Worm (Caenorhabditis elegans) whole organism, L3 larva: ENCODE data around the gene rsp-2.

Source experiments
- R02D3.7 ChIP-seq: fragments of 150-350 bp; optimal IDR thresholded peaks from 2 replicates; lab custom pipeline; 2014; ENCODE audit warnings: missing biosample characterization, missing genetic modification characterization
- ZK546.5 ChIP-seq: sonication (generic microtip); optimal IDR thresholded peaks from 2 replicates; lab custom pipeline; 2017; ENCODE audit warnings: missing biosample characterization, missing genetic modification characterization
- ceh-28 ChIP-seq: fragments of 150-350 bp; optimal IDR thresholded peaks from 2 replicates; lab custom pipeline; 2014; ENCODE audit warnings: missing biosample characterization, missing genetic modification reagents, missing genetic modification characterization
- ceh-9 ChIP-seq: sonication (generic microtip); optimal IDR thresholded peaks from 2 replicates; lab custom pipeline; 2018; ENCODE audit warnings: missing biosample characterization, missing genetic modification characterization
- daf-12 ChIP-seq: fragments of 150-350 bp; optimal IDR thresholded peaks from 2 replicates; lab custom pipeline; 2014; ENCODE audit warnings: missing biosample characterization, missing genetic modification reagents, missing genetic modification characterization
- egl-27 ChIP-seq: sonication (generic microtip); optimal IDR thresholded peaks from 4 replicates; lab custom pipeline; 2017; ENCODE audit warnings: missing biosample characterization, missing genetic modification reagents, missing genetic modification characterization
- egl-5 ChIP-seq: fragments of 150-350 bp; optimal IDR thresholded peaks from 2 replicates; lab custom pipeline; 2017; ENCODE audit warnings: missing biosample characterization, missing genetic modification reagents, missing genetic modification characterization, inconsistent platforms
- elt-1 ChIP-seq: fragments of 150-350 bp; optimal IDR thresholded peaks from 2 replicates; lab custom pipeline; 2014; ENCODE audit warnings: missing biosample characterization, missing genetic modification characterization
- elt-3 ChIP-seq, 3 experiments: fragments of 150-350 bp in 1 of 3; sonication (generic microtip) in 2 of 3; optimal IDR thresholded peaks; 2 replicates in 2 of 3; 4 replicates in 1 of 3; lab custom pipeline; 2014 to 2017; ENCODE audit warnings: missing biosample characterization in 3 of 3, missing genetic modification characterization in 3 of 3
- fkh-2 ChIP-seq: fragments of 150-350 bp; optimal IDR thresholded peaks from 2 replicates; lab custom pipeline; 2014; ENCODE audit warnings: missing biosample characterization, missing genetic modification reagents, missing genetic modification characterization
- fos-1 ChIP-seq: fragments of 150-350 bp; optimal IDR thresholded peaks from 2 replicates; lab custom pipeline; 2014; ENCODE audit warnings: missing biosample characterization, missing genetic modification characterization
- hmg-11 ChIP-seq: sonication (generic microtip); optimal IDR thresholded peaks from 2 replicates; lab custom pipeline; 2016; ENCODE audit warnings: missing genetic modification characterization, missing compliant biosample characterization
- jun-1 ChIP-seq: fragments of 150-350 bp; optimal IDR thresholded peaks from 2 replicates; lab custom pipeline; 2014; ENCODE audit warnings: missing biosample characterization, missing genetic modification reagents, missing genetic modification characterization
- lin-39 ChIP-seq: fragments of 150-350 bp; optimal IDR thresholded peaks from 2 replicates; lab custom pipeline; 2018; ENCODE audit warnings: missing biosample characterization, missing genetic modification reagents, missing genetic modification characterization
- lsy-12 ChIP-seq: sonication (generic microtip); optimal IDR thresholded peaks from 2 replicates; lab custom pipeline; 2016; ENCODE audit warnings: mild to moderate bottlenecking, missing genetic modification characterization, missing compliant biosample characterization
- mdl-1 ChIP-seq: fragments of 150-350 bp; optimal IDR thresholded peaks from 2 replicates; lab custom pipeline; 2014; ENCODE audit warnings: missing biosample characterization, missing genetic modification characterization
- mml-1 ChIP-seq: fragments of 150-350 bp; sonication (generic microtip); optimal IDR thresholded peaks from 3 replicates; lab custom pipeline; 2014; ENCODE audit warnings: missing biosample characterization, missing genetic modification characterization
- nfya-1 ChIP-seq: sonication (generic microtip); optimal IDR thresholded peaks from 2 replicates; lab custom pipeline; 2017; ENCODE audit warnings: missing genetic modification characterization, mild to moderate bottlenecking, missing compliant biosample characterization, antibody characterized with exemption, moderate library complexity; ENCODE audit not compliant: insufficient read depth
- nhr-11 ChIP-seq: fragments of 150-350 bp; optimal IDR thresholded peaks from 2 replicates; lab custom pipeline; 2014; ENCODE audit warnings: missing biosample characterization, missing genetic modification characterization
- nhr-12 ChIP-seq: fragments of 150-350 bp; optimal IDR thresholded peaks from 2 replicates; lab custom pipeline; 2014; ENCODE audit warnings: missing biosample characterization, missing genetic modification characterization
- nhr-23 ChIP-seq: fragments of 150-350 bp; optimal IDR thresholded peaks from 2 replicates; lab custom pipeline; 2014; ENCODE audit warnings: missing biosample characterization, missing genetic modification reagents, missing genetic modification characterization
- nhr-25 ChIP-seq: sonication (generic microtip); optimal IDR thresholded peaks from 2 replicates; lab custom pipeline; 2017; ENCODE audit warnings: missing biosample characterization, missing genetic modification characterization
- nhr-28 ChIP-seq: fragments of 150-350 bp; optimal IDR thresholded peaks from 2 replicates; lab custom pipeline; 2014; ENCODE audit warnings: missing biosample characterization, missing genetic modification characterization
- nhr-43 ChIP-seq: sonication (generic microtip); optimal IDR thresholded peaks from 2 replicates; lab custom pipeline; 2016; ENCODE audit warnings: mild to moderate bottlenecking, missing genetic modification characterization, missing compliant biosample characterization; ENCODE audit not compliant: poor library complexity, severe bottlenecking
- nhr-76 ChIP-seq: fragments of 150-350 bp; sonication (generic microtip); optimal IDR thresholded peaks from 5 replicates; lab custom pipeline; 2014; ENCODE audit warnings: missing biosample characterization, missing genetic modification characterization
- nhr-77 ChIP-seq: fragments of 150-350 bp; optimal IDR thresholded peaks from 2 replicates; lab custom pipeline; 2014; ENCODE audit warnings: missing biosample characterization, missing genetic modification characterization
- pha-4 ChIP-seq: fragments of 150-350 bp; optimal IDR thresholded peaks from 2 replicates; lab custom pipeline; 2014; ENCODE audit warnings: missing biosample characterization, missing genetic modification reagents, missing genetic modification characterization
- pqm-1 ChIP-seq: fragments of 150-350 bp; optimal IDR thresholded peaks from 2 replicates; lab custom pipeline; 2017; ENCODE audit warnings: missing biosample characterization, missing genetic modification characterization, inconsistent platforms
- skn-1 ChIP-seq: fragments of 150-350 bp; optimal IDR thresholded peaks from 2 replicates; lab custom pipeline; 2014; ENCODE audit warnings: missing biosample characterization, missing genetic modification characterization
- snpc-4 ChIP-seq: fragments of 150-350 bp; optimal IDR thresholded peaks from 2 replicates; lab custom pipeline; 2014; ENCODE audit warnings: missing biosample characterization, missing genetic modification characterization
- tbx-2 ChIP-seq: sonication (generic microtip); optimal IDR thresholded peaks from 2 replicates; lab custom pipeline; 2016; ENCODE audit warnings: mild to moderate bottlenecking, missing genetic modification characterization, missing compliant biosample characterization
- unc-39 ChIP-seq: sonication (generic microtip); optimal IDR thresholded peaks from 4 replicates; lab custom pipeline; 2017; ENCODE audit warnings: missing biosample characterization, missing genetic modification characterization
- zag-1 ChIP-seq: fragments of 150-350 bp; optimal IDR thresholded peaks from 2 replicates; lab custom pipeline; 2014; ENCODE audit warnings: missing biosample characterization, missing genetic modification characterization
- ztf-4 ChIP-seq: fragments of 150-350 bp; optimal IDR thresholded peaks from 2 replicates; lab custom pipeline; 2014; ENCODE audit warnings: missing biosample characterization, missing genetic modification characterization

rsp-2 gene

DNA sequence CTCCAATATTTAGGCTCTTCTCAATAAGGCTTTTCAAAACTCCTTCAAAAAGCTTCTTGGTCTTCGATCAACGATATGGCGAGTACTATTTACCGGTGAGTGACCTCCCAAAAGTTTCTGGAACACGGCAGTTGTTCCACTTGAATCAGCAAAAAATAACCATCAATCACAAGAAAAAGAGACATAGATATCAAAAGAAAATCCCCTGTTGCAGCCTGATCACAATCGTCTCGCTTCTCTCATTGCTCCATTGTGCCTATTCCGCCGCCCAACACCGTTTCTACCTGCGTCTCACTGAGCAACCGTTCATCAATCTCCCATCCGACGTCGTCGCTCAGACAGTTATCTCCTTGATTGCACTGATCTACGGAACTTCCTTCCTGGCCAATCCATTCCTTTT lies 44.0 kb upstream of the rsp-2 start, which contains the start of gene emc-5:
Gene emc-5 (plus strand): TSS at position 14 of the 400 bp plus-strand sequence.
- TF ChIP-seq nfya-1 (tag; lab: Kevin White, UChicago) (peak; percentile 21), fkh-2 (tag; lab: Kevin White, UChicago) (no peak), lin-39 (tag; lab: Kevin White, UChicago) (peak; percentile 69)

DNA sequence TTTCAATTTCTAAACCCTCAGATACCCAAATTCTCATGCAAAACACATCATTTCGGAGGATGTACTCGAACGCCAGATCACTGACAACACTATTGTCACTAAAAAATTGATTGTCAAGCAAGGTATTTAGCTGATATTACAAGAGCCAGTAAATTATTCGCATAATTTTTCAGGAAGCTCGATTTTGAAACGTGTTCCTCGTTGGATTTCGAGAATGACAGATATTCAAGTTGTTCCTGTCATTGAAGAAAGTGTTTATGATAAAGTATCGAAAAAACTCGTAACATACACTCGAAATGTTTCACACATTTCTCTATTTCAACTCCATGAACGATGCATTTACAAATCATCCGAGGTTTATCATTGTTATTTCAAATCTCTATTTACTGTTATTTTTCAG lies 43.1 kb upstream of the rsp-2 start:
- TF ChIP-seq nhr-11 (tag; lab: Kevin White, UChicago) (no peak), daf-12 (no peak), nhr-28 (tag; lab: Kevin White, UChicago) (no peak), nfya-1 (tag; lab: Kevin White, UChicago) (no peak), R02D3.7 (tag; lab: Kevin White, UChicago) (no peak), elt-3 (tag; optimal IDR thresholded peaks at IDR 0.05; lab: Kevin White, UChicago) (no peak), hmg-11 (no peak), ZK546.5 (tag; lab: Kevin White, UChicago) (no peak), fkh-2 (tag; lab: Kevin White, UChicago) (no peak), fos-1 (tag; lab: Kevin White, UChicago) (no peak), nhr-25 (tag; lab: Kevin White, UChicago) (no peak), snpc-4 (tag; lab: Kevin White, UChicago) (no peak), zag-1 (no peak), unc-39 (tag; lab: Kevin White, UChicago) (no peak), skn-1 (tag; lab: Kevin White, UChicago) (no peak), mdl-1 (tag; lab: Kevin White, UChicago) (no peak), mml-1 (tag; lab: Kevin White, UChicago) (no peak), nhr-12 (tag; lab: Kevin White, UChicago) (no peak)

DNA sequence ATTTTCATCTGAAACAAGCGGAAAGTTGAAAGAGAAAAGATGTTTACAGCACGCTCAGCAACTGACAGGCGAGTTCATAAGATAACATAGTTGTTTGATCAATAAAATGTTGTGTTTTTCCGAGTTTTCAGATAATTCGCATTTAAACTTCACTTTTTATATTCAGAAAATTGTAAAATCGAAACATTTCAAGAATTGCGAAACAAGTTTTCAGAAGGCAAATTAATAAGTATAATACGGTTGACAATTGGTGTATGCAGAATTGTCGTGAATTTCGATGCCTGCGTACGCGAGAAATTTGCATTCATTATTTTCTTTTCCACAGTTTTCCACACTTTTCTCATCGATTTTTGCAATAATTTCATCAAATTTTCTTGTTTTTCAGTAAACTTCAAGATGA lies 42.6 kb upstream of the rsp-2 start, which contains the start of the genes ooc-3 and B0334.4:
Gene ooc-3 (minus strand): TSS at position 15 of the 400 bp plus-strand sequence.
Gene B0334.4 (plus strand): TSS at position 386 of the 400 bp plus-strand sequence.
- TF ChIP-seq nhr-43 (no peak), tbx-2 (no peak), pha-4 (tag; lab: Kevin White, UChicago) (peak; percentile 70), ztf-4 (tag; lab: Kevin White, UChicago) (no peak), skn-1 (tag; lab: Kevin White, UChicago) (peak; percentile 56), egl-27 (tag; lab: Kevin White, UChicago) (no peak), nhr-77 (no peak), nhr-76 (tag; lab: Kevin White, UChicago) (no peak), egl-5 (tag; lab: Kevin White, UChicago) (peak; percentile 11), nfya-1 (tag; lab: Kevin White, UChicago) (peak; percentile 72), nhr-23 (tag; lab: Kevin White, UChicago) (no peak), jun-1 (tag; lab: Kevin White, UChicago) (no peak)
- TF ChIP-seq, all 47 proteins: peak for 4

DNA sequence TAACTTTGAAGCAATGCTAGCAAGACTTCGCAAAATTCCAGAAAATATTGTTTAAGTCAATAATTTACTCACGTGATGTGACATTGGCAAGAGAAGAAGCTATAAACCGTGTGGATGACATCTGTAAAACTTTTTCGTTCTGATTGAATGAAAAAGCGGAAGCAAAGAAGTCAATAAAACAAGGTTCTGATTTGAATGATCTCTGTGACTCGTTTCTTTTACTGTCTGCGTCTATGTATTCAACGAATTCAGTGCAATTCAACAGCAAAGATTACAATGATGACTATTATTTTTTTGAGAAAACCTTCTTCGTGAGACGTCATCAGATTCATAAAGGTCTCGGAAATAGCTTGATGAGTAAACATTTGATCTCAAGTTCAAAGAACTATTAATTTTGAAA lies 40.1 kb upstream of the rsp-2 start, which contains the start of gene hacl-1:
Gene hacl-1 (minus strand): TSS at position 121 of the 400 bp plus-strand sequence.
- peak; percentile 4 for TF ChIP-seq jun-1 (tag; lab: Kevin White, UChicago)
- peak; percentile 87 for TF ChIP-seq nhr-25 (tag; lab: Kevin White, UChicago)
- TF ChIP-seq ceh-28: peak; percentile 9
- peak; percentile 1 for TF ChIP-seq nfya-1 (tag; lab: Kevin White, UChicago)
- no peak for TF ChIP-seq skn-1 (tag; lab: Kevin White, UChicago)
- no peak for TF ChIP-seq ceh-9 (tag; lab: Kevin White, UChicago)
- TF ChIP-seq lsy-12 (tag; lab: Kevin White, UChicago): peak; percentile 7
- peak; percentile 38 for TF ChIP-seq nhr-23 (tag; lab: Kevin White, UChicago)
- peak; percentile 62 for TF ChIP-seq pqm-1 (tag; lab: Kevin White, UChicago)

DNA sequence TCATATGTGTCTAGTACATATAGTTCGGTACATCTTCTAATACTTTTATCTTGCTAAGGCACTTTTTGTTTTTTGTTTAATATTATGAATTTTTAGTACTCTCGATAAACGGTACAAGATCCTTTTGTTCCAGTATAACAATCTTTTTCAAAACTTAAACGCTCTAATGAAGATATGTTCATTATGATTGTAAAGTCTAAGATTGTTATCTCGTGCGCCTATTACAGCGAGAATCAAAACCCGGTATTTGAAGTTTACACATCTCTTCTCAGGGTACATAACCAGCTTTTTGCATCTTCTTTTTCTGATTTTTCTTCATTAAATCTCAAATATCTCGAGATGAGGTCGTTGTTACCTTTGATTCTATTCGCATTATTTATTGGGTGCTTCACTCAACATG lies 35.2 kb upstream of the rsp-2 start, which contains the start of gene B0334.13:
Gene B0334.13 (plus strand): TSS at position 301 of the 400 bp plus-strand sequence.
- TF ChIP-seq nhr-25 (tag; lab: Kevin White, UChicago) (peak; percentile 43), elt-1 (tag; lab: Kevin White, UChicago) (peak; percentile 13), ZK546.5 (tag; lab: Kevin White, UChicago) (no peak)
